Fruit fly (Drosophila melanogaster): ENCODE data around the gene Efa6.

Gene Efa6

dm6 chr3R:22590668-22591275 lies 3.2 kb downstream of the Efa6 start (continued):
- TF ChIP-seq gcm (GFP tag; optimal IDR thresholded peaks at IDR 0.05) (peak; percentile 72), CG1647 (GFP tag; optimal IDR thresholded peaks at IDR 0.05) (no peak), CG13775 (GFP tag; optimal IDR thresholded peaks at IDR 0.05) (peak; percentile 63), pita (GFP tag; optimal IDR thresholded peaks at IDR 0.05) (no peak), H15 (GFP tag; IDR thresholded peaks at IDR 0.05) (no peak), CG7839 (tag; optimal IDR thresholded peaks at IDR 0.05) (peak; percentile 71), CG32772 (GFP tag; IDR thresholded peaks at IDR 0.05) (peak; percentile 33; the same call in 1 of the 2 replicates), cg (GFP tag; optimal IDR thresholded peaks at IDR 0.05) (peak; percentile 75), lbe (GFP tag; optimal IDR thresholded peaks at IDR 0.05) (no peak), grau (tag; optimal IDR thresholded peaks at IDR 0.05) (peak; percentile 69), gsb-n (tag; optimal IDR thresholded peaks at IDR 0.05) (peak; percentile 80), exex (tag; optimal IDR thresholded peaks at IDR 0.05) (no peak), CG4282 (GFP tag; optimal IDR thresholded peaks at IDR 0.05) (no peak), twi (tag; optimal IDR thresholded peaks at IDR 0.05) (peak; percentile 63), CG10959 (GFP tag; IDR thresholded peaks at IDR 0.05) (peak; percentile 47; the same call in 1 of the 2 replicates), Ets65A (GFP tag) (peak; percentile 79), zen (tag; optimal IDR thresholded peaks at IDR 0.05) (no peak), pfk (GFP tag; optimal IDR thresholded peaks at IDR 0.05) (no peak), wek (GFP tag; optimal IDR thresholded peaks at IDR 0.05) (peak; percentile 40), hb (GFP tag; IDR thresholded peaks at IDR 0.05; ENCODE audit: partially characterized antibody) (no peak), CG6689 (GFP tag; IDR thresholded peaks at IDR 0.05) (peak; percentile 35; the same call in 1 of the 2 replicates), da (GFP tag; optimal IDR thresholded peaks at IDR 0.05) (no peak), p53 (GFP tag; optimal IDR thresholded peaks at IDR 0.05) (no peak), Scr (GFP tag; IDR thresholded peaks at IDR 0.05; ENCODE audit: partially characterized antibody) (no peak), Meics (GFP tag; optimal IDR thresholded peaks at IDR 0.05) (peak; percentile 12), CG12219 (GFP tag; optimal IDR thresholded peaks at IDR 0.05) (peak; percentile 40), Stat92E (GFP tag; optimal IDR thresholded peaks at IDR 0.05) (peak in 1 of 3 experiments; percentile 80), Hr3 (GFP tag; optimal IDR thresholded peaks at IDR 0.05) (peak; percentile 72), CG2129 (GFP tag; IDR thresholded peaks at IDR 0.05; ENCODE audit: partially characterized antibody) (no peak), Mrtf (GFP tag; IDR thresholded peaks at IDR 0.05) (no peak), bab2 (GFP tag; optimal IDR thresholded peaks at IDR 0.05) (peak; percentile 51), oc (tag; optimal IDR thresholded peaks at IDR 0.05) (peak; percentile 51), Hey (tag; optimal IDR thresholded peaks at IDR 0.05) (no peak), CG4707 (GFP tag; optimal IDR thresholded peaks at IDR 0.05) (peak; percentile 49), amos (GFP tag; IDR thresholded peaks at IDR 0.05; ENCODE audit: partially characterized antibody) (no peak), sqz (GFP tag; optimal IDR thresholded peaks at IDR 0.05) (no peak), CG10543 (GFP tag; optimal IDR thresholded peaks at IDR 0.05) (no peak), CG1024 (GFP tag; IDR thresholded peaks at IDR 0.05) (no peak), Dfd (GFP tag; optimal IDR thresholded peaks at IDR 0.05) (no peak), Fer1 (GFP tag; optimal IDR thresholded peaks at IDR 0.05) (no peak), ci (GFP tag; IDR thresholded peaks at IDR 0.05) (0 out of 3 replicates have a peak, but pooled peaks have one; percentile 39), dati (GFP tag; IDR thresholded peaks at IDR 0.05) (no peak), sisA (GFP tag; IDR thresholded peaks at IDR 0.05) (peak; percentile 47; the same call in 1 of the 2 replicates), PHDP (tag; optimal IDR thresholded peaks at IDR 0.05) (peak; percentile 65), ranshi (GFP tag; IDR thresholded peaks at IDR 0.05) (no peak; the same call in none of the 2 replicates), cad (GFP tag; optimal IDR thresholded peaks at IDR 0.05) (no peak), HLHmδ (GFP tag; optimal IDR thresholded peaks at IDR 0.05) (no peak), YL-1 (GFP tag; optimal IDR thresholded peaks at IDR 0.05) (no peak), CG1602 (GFP tag; optimal IDR thresholded peaks at IDR 0.05) (peak; percentile 56), tin (GFP tag; optimal IDR thresholded peaks at IDR 0.05) (peak; percentile 47)
